Worm (Caenorhabditis elegans): Measurements from ENCODE around the gene msp-113.

ce11 chrIV:5291207-5291606, 6.6 kb upstream of the msp-113 start:
- TF ChIP-seq flt-1 (GFP tag; IDR thresholded peaks at IDR 0.05) (no peak), cog-1 (tag; optimal IDR thresholded peaks at IDR 0.05) (no peak), tab-1 (GFP tag; IDR thresholded peaks at IDR 0.05) (no peak), klf-2 (GFP tag; conservative IDR thresholded peaks at IDR 0.05) (no peak), med-1 (GFP tag; optimal IDR thresholded peaks at IDR 0.05; ENCODE audit: insufficient read depth) (no peak), ztf-23 (GFP tag; IDR thresholded peaks at IDR 0.05) (no peak), ztf-29 (GFP tag; IDR thresholded peaks at IDR 0.05) (no peak), ref-1 (GFP tag; conservative IDR thresholded peaks at IDR 0.05) (no peak)
